Fruit fly (Drosophila melanogaster): ENCODE results near the gene Got2.
A peak's percentile ranks its signal among the peaks of the same experiment; 100 is the strongest.

Got2 gene

dm6 chr2L:1959420-1959819, 28.1 kb downstream of the Got2 start:
- TF ChIP-seq Lpt (GFP tag; optimal IDR thresholded peaks at IDR 0.05) (no peak), fd85E (GFP tag; optimal IDR thresholded peaks at IDR 0.05) (no peak), spab (GFP tag; optimal IDR thresholded peaks at IDR 0.05) (no peak), Met (GFP tag; optimal IDR thresholded peaks at IDR 0.05) (peak; percentile 4), eg (GFP tag; IDR thresholded peaks at IDR 0.05) (no peak), CG6854 (GFP tag; optimal IDR thresholded peaks at IDR 0.05) (no peak), CG6163 (GFP tag; IDR thresholded peaks at IDR 0.05) (no peak), CG31627 (GFP tag; optimal IDR thresholded peaks at IDR 0.05) (no peak), dsx (GFP tag; optimal IDR thresholded peaks at IDR 0.05; ENCODE audit: poor library complexity, severe bottlenecking) (no peak), topi (GFP tag; optimal IDR thresholded peaks at IDR 0.05) (no peak), OdsH (GFP tag; optimal IDR thresholded peaks at IDR 0.05) (no peak), CG32006 (GFP tag; optimal IDR thresholded peaks at IDR 0.05) (no peak), CG3032 (tag; optimal IDR thresholded peaks at IDR 0.05) (no peak), Sox102F (GFP tag; optimal IDR thresholded peaks at IDR 0.05) (peak; percentile 18), CG15336 (GFP tag; IDR thresholded peaks at IDR 0.05) (no peak), CG34406 (GFP tag; optimal IDR thresholded peaks at IDR 0.05) (no peak), salr (GFP tag; optimal IDR thresholded peaks at IDR 0.05) (no peak), svp (GFP tag) (no peak)

dm6 chr2L:1954541-1954940, 33.0 kb downstream of the Got2 start:
- no peak for TF ChIP-seq ss (GFP tag; optimal IDR thresholded peaks at IDR 0.05)
- TF ChIP-seq svp (GFP tag), result no peak

- TF ChIP-seq acj6 (GFP tag; optimal IDR thresholded peaks at IDR 0.05) (no peak), Met (GFP tag; optimal IDR thresholded peaks at IDR 0.05) (no peak), svp (GFP tag) (peak; percentile 93)
These were observed 39.6 kb downstream of the Got2 start for dm6 chr2L:1947959-1948358.

dm6 chr2L:1946628-1947027, 40.9 kb downstream of the Got2 start, which contains the start of gene CG33673:
CG33673 (minus strand) TSS chr2L:1946728.
- no peak for TF ChIP-seq CG1621 (tag; optimal IDR thresholded peaks at IDR 0.05)

dm6 chr2L:1945609-1946008, 41.9 kb downstream of the Got2 start, which contains the start of gene CG15357:
CG15357 (minus strand) TSS chr2L:1945709.
- no peak for TF ChIP-seq CG6854 (GFP tag; optimal IDR thresholded peaks at IDR 0.05)
- TF ChIP-seq acj6 (GFP tag; optimal IDR thresholded peaks at IDR 0.05), result no peak
- no peak for TF ChIP-seq CG6792 (GFP tag; optimal IDR thresholded peaks at IDR 0.05)
- no peak for TF ChIP-seq Eip78C (GFP tag)
- no peak for TF ChIP-seq Ets96B (tag; optimal IDR thresholded peaks at IDR 0.05)
- no peak for TF ChIP-seq Gug (GFP tag; IDR thresholded peaks at IDR 0.05)
- TF ChIP-seq CG3032 (tag; optimal IDR thresholded peaks at IDR 0.05), result no peak

- TF ChIP-seq svp (GFP tag) (peak; percentile 51), CG3032 (tag; optimal IDR thresholded peaks at IDR 0.05) (no peak)
These were observed 43.0 kb downstream of the Got2 start for dm6 chr2L:1944473-1945110.

- TF ChIP-seq CG8319 (GFP tag; optimal IDR thresholded peaks at IDR 0.05) (no peak), CG6163 (GFP tag; IDR thresholded peaks at IDR 0.05) (no peak), Met (GFP tag; optimal IDR thresholded peaks at IDR 0.05) (no peak), Sox15 (GFP tag; optimal IDR thresholded peaks at IDR 0.05) (no peak), Sox14 (GFP tag; optimal IDR thresholded peaks at IDR 0.05) (no peak), CG11294 (GFP tag; IDR thresholded peaks at IDR 0.05) (no peak), Gug (GFP tag; IDR thresholded peaks at IDR 0.05) (no peak), CG8632 (GFP tag; optimal IDR thresholded peaks at IDR 0.05) (no peak), Ets21C (GFP tag; optimal IDR thresholded peaks at IDR 0.05) (no peak), svp (GFP tag) (no peak)
These were observed 49.6 kb downstream of the Got2 start for dm6 chr2L:1938004-1938403.
